Fruit fly (Drosophila melanogaster): ENCODE results near the gene WDR79.

The WDR79 gene

DNA sequence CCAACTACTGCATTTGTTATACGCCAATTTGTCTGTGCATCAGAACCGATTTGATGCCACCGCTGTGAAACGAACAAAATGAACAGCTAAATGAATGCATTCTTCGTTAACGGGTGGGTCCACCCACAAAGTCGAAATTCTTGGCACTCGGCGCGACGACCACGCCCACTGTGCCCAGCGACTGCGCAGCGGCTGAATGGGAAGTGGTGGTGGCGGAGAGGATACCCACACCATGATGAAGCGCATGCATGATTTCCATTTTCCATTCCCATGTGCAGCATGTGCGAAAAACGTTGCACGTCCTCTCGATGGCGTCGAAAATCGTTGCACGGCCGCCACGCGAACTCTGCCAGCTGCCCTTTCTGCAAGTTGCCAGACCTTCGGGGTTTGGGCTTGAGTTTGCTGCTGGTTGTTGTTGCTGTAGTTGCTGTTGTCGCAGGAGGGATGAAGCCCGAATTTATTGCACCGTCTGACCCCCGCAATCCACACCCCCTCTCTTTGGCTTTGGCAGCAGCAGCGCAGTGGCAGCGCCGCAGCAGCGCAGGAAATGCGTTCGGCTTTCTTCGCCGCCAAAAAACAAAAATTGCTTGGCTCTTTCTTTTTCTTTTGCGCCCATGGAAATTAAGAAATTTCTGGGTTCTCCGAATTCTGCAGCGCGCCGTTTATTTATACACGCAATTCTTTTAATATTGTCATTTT, 46.3 kb downstream of the WDR79 start:
- no peak for TF ChIP-seq noc (tag; optimal IDR thresholded peaks at IDR 0.05)

dm6 chr2L:6080329-6080728, 47.2 kb downstream of the WDR79 start:
- no peak for TF ChIP-seq noc (tag; optimal IDR thresholded peaks at IDR 0.05)

- no peak for TF ChIP-seq noc (tag; optimal IDR thresholded peaks at IDR 0.05)
These were observed 48.7 kb downstream of the WDR79 start for dm6 chr2L:6078757-6079351.

dm6 chr2L:6077632-6078031, 49.9 kb downstream of the WDR79 start:
- TF ChIP-seq noc (tag; optimal IDR thresholded peaks at IDR 0.05): no peak

DNA sequence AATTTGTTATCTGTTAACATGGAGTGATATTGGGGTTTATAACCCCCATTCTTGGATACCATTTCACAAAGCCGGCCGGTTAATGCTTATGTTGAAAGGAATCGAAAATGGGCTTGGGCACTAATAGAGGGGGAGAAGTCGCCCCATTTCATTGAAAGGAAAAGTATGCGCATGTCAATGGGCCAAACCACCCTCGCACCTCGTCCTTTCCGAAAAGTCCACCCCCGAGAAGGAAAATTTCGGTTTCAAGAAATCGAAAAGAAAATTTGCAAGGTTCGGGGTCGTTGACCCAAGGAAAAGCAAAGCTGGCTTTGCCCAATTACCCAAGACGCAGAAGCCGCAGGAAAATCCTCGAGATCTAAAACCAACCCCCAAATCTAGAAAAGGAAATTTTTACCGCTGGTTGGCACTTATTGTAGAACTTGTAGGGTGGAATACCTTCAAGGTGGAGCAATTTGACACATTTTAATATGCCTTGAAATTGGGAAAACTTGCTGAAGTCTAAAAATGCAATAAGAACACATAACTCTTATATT, 50.7 kb downstream of the WDR79 start:
- no peak for TF ChIP-seq noc (tag; optimal IDR thresholded peaks at IDR 0.05)

DNA sequence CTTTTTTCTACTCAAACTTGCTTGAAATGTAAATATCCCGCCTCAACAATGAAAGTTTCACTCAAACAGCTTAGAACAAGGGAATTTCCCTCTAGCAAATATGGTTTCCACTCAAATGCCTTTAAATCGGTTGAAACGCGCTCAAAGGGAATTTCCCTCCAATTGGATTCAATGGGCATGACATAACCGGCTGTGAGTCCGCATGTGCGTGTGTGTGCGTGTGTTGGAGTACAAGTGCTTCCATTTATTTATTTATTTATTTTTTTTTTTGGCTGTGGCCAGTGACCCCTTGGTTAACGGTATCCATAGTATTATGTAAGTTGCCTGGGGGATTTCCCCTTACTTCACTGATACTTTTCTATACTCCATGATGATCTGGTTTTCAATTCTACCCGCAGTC, 51.4 kb downstream of the WDR79 start:
- TF ChIP-seq noc (tag; optimal IDR thresholded peaks at IDR 0.05): no peak
